Fruit fly (Drosophila melanogaster): ENCODE results near the gene GIIIspla2.

GIIIspla2 gene

DNA sequence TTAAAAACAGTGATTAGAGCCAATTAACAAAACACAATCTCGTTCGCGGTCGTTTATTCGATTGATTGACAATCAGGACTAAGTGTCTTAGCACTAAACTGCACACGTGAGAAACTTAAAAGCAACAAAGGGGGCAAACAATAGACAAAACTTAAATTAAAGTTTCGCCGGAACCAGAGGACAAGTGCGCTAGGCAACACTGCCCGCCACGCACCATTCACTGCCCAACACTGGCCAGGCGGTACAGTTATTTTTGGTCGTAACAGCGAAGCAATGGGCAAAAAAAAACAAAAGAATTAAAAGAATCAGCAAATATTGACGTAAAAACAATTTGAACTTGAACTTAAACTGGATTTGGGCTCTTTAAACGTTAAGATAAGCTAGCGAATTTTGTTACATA lies 20.1 kb upstream of the GIIIspla2 start:
- TF ChIP-seq kay (GFP tag; ENCODE audit: borderline replicate concordance): no peak
- TF ChIP-seq CG1620 (GFP tag; optimal IDR thresholded peaks at IDR 0.05): no peak
- no peak for TF ChIP-seq Clk (GFP tag; optimal IDR thresholded peaks at IDR 0.05)
- no peak for TF ChIP-seq Hr96 (GFP tag; optimal IDR thresholded peaks at IDR 0.05)
- TF ChIP-seq CG14711 (tag; optimal IDR thresholded peaks at IDR 0.05): no peak
- no peak for TF ChIP-seq tj (GFP tag; optimal IDR thresholded peaks at IDR 0.05)
- TF ChIP-seq CG11617 (GFP tag; optimal IDR thresholded peaks at IDR 0.05): no peak
- TF ChIP-seq Crg-1 (GFP tag; optimal IDR thresholded peaks at IDR 0.05): no peak

DNA sequence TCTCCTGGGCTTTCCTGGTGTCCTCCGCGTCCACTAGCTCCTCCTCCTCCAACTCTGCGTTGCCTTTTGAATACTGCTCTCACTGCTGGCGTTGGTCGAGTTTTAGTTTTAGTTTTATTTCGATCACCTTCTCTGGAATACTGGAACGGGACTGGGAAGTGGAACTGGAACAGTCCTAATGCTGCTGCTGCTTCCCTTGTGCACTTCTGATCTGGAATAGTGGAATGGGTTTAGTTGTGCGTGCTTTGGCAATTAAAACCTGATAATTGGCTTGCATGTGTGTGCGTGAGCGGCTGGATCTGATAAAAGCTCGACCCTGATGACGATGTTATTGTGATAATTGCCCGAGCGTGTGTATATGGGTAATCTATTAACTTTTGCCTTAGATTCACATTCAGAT lies 16.7 kb upstream of the GIIIspla2 start:
- TF ChIP-seq kay (GFP tag; ENCODE audit: borderline replicate concordance) (no peak), CG7045 (GFP tag; optimal IDR thresholded peaks at IDR 0.05) (no peak), CG33017 (tag; optimal IDR thresholded peaks at IDR 0.05) (no peak), CG1620 (GFP tag; optimal IDR thresholded peaks at IDR 0.05) (no peak), ovo (GFP tag; optimal IDR thresholded peaks at IDR 0.05) (no peak), cic (GFP tag; optimal IDR thresholded peaks at IDR 0.05) (no peak), cnc (optimal IDR thresholded peaks at IDR 0.05) (no peak), Hr96 (GFP tag; optimal IDR thresholded peaks at IDR 0.05) (no peak), pad (GFP tag; optimal IDR thresholded peaks at IDR 0.05) (no peak), CG7101 (tag; optimal IDR thresholded peaks at IDR 0.05) (no peak), CG12768 (GFP tag; optimal IDR thresholded peaks at IDR 0.05) (no peak), Crg-1 (GFP tag; optimal IDR thresholded peaks at IDR 0.05) (no peak), CG5204 (GFP tag; optimal IDR thresholded peaks at IDR 0.05) (no peak), bab1 (GFP tag; optimal IDR thresholded peaks at IDR 0.05) (no peak), Mnt (GFP tag; optimal IDR thresholded peaks at IDR 0.05) (no peak), tj (GFP tag; optimal IDR thresholded peaks at IDR 0.05) (no peak)

DNA sequence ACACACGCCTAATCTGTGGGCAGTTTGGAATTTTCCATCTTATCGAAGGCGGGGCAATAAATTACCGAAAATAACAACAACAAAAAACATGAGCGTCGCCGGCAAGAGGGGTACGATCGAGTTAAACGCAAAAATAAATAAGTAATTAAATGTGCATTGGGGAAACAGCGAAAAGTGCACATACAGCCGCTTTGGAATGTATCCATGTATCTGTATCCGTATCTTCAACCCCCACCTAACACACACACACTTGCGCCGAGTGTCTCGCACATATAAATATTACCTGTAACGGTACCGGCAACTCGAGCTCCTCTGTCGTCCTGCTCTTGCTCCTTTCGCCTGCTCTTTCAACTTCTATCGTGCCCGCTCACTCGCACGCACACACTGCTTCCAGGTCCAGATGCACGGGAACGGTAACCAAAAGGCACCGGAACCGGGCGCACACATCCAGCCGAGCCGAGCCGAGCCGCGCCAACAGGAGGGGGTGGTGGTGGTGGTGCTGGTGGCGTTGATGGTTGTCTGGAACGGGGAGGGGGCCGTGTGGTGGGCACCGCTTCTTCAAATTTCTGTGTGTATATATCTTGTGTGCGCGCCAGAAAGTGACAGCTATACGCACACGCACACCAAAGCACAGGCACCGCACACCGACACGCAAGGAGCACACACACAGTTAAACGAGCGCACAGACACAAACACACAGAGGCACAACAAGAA lies 15.9 kb upstream of the GIIIspla2 start:
- TF ChIP-seq tj (GFP tag; optimal IDR thresholded peaks at IDR 0.05): peak; percentile 84
- peak; percentile 16 for TF ChIP-seq CG7101 (tag; optimal IDR thresholded peaks at IDR 0.05)
- no peak for TF ChIP-seq kay (GFP tag; ENCODE audit: borderline replicate concordance)
- TF ChIP-seq Hr96 (GFP tag; optimal IDR thresholded peaks at IDR 0.05): no peak
- peak; percentile 44 for TF ChIP-seq Mnt (GFP tag; optimal IDR thresholded peaks at IDR 0.05)
- TF ChIP-seq CG7045 (GFP tag; optimal IDR thresholded peaks at IDR 0.05): no peak
- no peak for TF ChIP-seq CG33017 (tag; optimal IDR thresholded peaks at IDR 0.05)
- TF ChIP-seq cic (GFP tag; optimal IDR thresholded peaks at IDR 0.05): peak; percentile 43
- peak; percentile 57 for TF ChIP-seq CG11617 (GFP tag; optimal IDR thresholded peaks at IDR 0.05)
- TF ChIP-seq toe (GFP tag; optimal IDR thresholded peaks at IDR 0.05): no peak
- no peak for TF ChIP-seq cnc (optimal IDR thresholded peaks at IDR 0.05)
- TF ChIP-seq pad (GFP tag; optimal IDR thresholded peaks at IDR 0.05): peak; percentile 98
- TF ChIP-seq CG1620 (GFP tag; optimal IDR thresholded peaks at IDR 0.05): no peak
- no peak for TF ChIP-seq bab1 (GFP tag; optimal IDR thresholded peaks at IDR 0.05)
- TF ChIP-seq CG5204 (GFP tag; optimal IDR thresholded peaks at IDR 0.05): no peak
- no peak for TF ChIP-seq CG14711 (tag; optimal IDR thresholded peaks at IDR 0.05)
- peak; percentile 97 for TF ChIP-seq ovo (GFP tag; optimal IDR thresholded peaks at IDR 0.05)
- TF ChIP-seq CG12768 (GFP tag; optimal IDR thresholded peaks at IDR 0.05): peak; percentile 38
- no peak for TF ChIP-seq Clk (GFP tag; optimal IDR thresholded peaks at IDR 0.05)
- TF ChIP-seq Crg-1 (GFP tag; optimal IDR thresholded peaks at IDR 0.05): peak; percentile 8

DNA sequence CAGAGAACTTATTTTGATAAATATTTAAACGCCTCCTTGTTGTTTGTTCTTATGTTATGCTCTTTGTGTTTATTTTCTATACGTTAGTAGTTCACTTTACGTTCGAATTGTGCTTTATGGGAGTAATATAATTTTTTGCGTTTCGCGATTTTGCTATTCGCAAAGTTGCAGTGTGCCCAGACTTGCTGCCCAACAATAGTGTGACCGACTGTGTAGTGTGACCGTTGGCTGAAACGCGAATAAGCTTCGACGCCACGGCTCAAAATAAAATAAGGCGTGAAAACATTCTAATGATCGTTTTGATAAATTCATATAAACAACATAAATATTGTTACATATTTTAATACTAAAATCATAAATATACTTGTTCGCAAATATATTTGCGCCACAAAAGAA lies 15.4 kb upstream of the GIIIspla2 start, which contains the start of gene Smox:
Gene Smox (minus strand): TSS at position 213 of the 396 bp plus-strand sequence.
- TF ChIP-seq toe (GFP tag; optimal IDR thresholded peaks at IDR 0.05): no peak
- TF ChIP-seq CG14711 (tag; optimal IDR thresholded peaks at IDR 0.05): peak; percentile 22
- TF ChIP-seq CG33017 (tag; optimal IDR thresholded peaks at IDR 0.05): peak; percentile 18
- no peak for TF ChIP-seq CG7101 (tag; optimal IDR thresholded peaks at IDR 0.05)
- no peak for TF ChIP-seq cnc (optimal IDR thresholded peaks at IDR 0.05)
- TF ChIP-seq bab1 (GFP tag; optimal IDR thresholded peaks at IDR 0.05): no peak
- no peak for TF ChIP-seq ovo (GFP tag; optimal IDR thresholded peaks at IDR 0.05)
- TF ChIP-seq CG5204 (GFP tag; optimal IDR thresholded peaks at IDR 0.05): no peak
- no peak for TF ChIP-seq tj (GFP tag; optimal IDR thresholded peaks at IDR 0.05)
- TF ChIP-seq Crg-1 (GFP tag; optimal IDR thresholded peaks at IDR 0.05): no peak
- TF ChIP-seq CG7045 (GFP tag; optimal IDR thresholded peaks at IDR 0.05): no peak

DNA sequence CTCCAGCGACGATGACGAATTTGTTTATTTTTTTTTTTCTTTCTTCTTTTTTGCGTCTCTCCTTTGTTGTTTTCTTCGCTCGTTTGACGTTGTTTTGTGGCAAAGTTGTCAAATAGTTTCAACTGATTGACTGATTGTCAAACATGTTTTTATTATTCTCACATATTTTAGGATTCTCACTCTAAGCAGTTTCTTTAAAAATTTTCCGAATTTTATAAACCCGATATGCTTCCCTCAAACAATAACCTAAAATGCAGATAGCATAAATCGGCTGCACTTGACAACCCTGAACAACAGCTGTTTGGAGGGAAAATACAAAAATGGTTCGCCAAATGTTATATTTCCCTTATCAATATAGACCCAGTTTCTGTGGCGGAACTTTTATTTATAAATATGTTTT lies 13.9 kb upstream of the GIIIspla2 start, which contains the start of gene CG17982:
Gene CG17982 (minus strand): TSS at position 299 of the 400 bp plus-strand sequence.
- TF ChIP-seq CG14711 (tag; optimal IDR thresholded peaks at IDR 0.05): peak; percentile 100
- TF ChIP-seq CG7045 (GFP tag; optimal IDR thresholded peaks at IDR 0.05): peak; percentile 78
- TF ChIP-seq CG5204 (GFP tag; optimal IDR thresholded peaks at IDR 0.05): peak; percentile 82
- no peak for TF ChIP-seq kay (GFP tag; ENCODE audit: borderline replicate concordance)
- TF ChIP-seq CG33017 (tag; optimal IDR thresholded peaks at IDR 0.05): peak; percentile 83
- peak; percentile 85 for TF ChIP-seq Crg-1 (GFP tag; optimal IDR thresholded peaks at IDR 0.05)
- TF ChIP-seq CG1620 (GFP tag; optimal IDR thresholded peaks at IDR 0.05): peak; percentile 93
- TF ChIP-seq tj (GFP tag; optimal IDR thresholded peaks at IDR 0.05): peak; percentile 81
- peak; percentile 83 for TF ChIP-seq CG12768 (GFP tag; optimal IDR thresholded peaks at IDR 0.05)
- TF ChIP-seq Mnt (GFP tag; optimal IDR thresholded peaks at IDR 0.05): peak; percentile 90
- TF ChIP-seq ovo (GFP tag; optimal IDR thresholded peaks at IDR 0.05): peak; percentile 67
- TF ChIP-seq cnc (optimal IDR thresholded peaks at IDR 0.05): no peak
- peak; percentile 95 for TF ChIP-seq CG7101 (tag; optimal IDR thresholded peaks at IDR 0.05)
- TF ChIP-seq cic (GFP tag; optimal IDR thresholded peaks at IDR 0.05): peak; percentile 42
- TF ChIP-seq Clk (GFP tag; optimal IDR thresholded peaks at IDR 0.05): peak; percentile 30
- peak; percentile 99 for TF ChIP-seq bab1 (GFP tag; optimal IDR thresholded peaks at IDR 0.05)
- no peak for TF ChIP-seq Hr96 (GFP tag; optimal IDR thresholded peaks at IDR 0.05)
- TF ChIP-seq pad (GFP tag; optimal IDR thresholded peaks at IDR 0.05): peak; percentile 80
- peak; percentile 87 for TF ChIP-seq toe (GFP tag; optimal IDR thresholded peaks at IDR 0.05)
- peak; percentile 94 for TF ChIP-seq CG11617 (GFP tag; optimal IDR thresholded peaks at IDR 0.05)
